2 fruit fly cellular contexts compared by ENCODE assay signal in the genomic region with DNA sequence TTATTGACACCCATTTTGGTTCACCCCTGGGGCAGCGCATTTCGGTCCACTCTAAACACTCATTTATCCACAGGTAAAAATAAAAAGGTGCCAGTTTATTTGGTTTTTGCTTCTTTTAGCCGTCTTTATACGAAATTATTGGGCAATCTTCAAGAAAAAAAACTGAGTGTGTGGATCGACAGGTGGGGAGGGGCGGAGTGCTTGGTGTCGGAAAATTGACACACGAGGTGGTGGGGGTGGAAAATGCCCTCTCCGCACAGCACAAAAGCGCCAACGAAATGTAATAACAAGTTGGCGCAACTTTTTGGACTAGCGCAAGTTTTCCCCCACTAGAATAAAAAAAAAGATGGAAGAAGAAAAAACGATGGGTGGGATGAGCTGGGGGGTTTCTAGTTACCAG.
TF ChIP-seq lines count a peak whose summit lies in the region.

No protein-coding gene starts in this region.

- TF ChIP-seq CTCF in whole organism, embryonic (GFP tag; optimal IDR thresholded peaks at IDR 0.05; lab: Kevin White, UChicago), result no peak

TF ChIP-seq in whole organism, embryonic, 481 proteins besides CTCF, POLR2A, EP300 and RAD21:
- no peak for TF ChIP-seq CG2678 (tag; optimal IDR thresholded peaks at IDR 0.05; lab: Kevin White, UChicago)
- TF ChIP-seq MESR4 (GFP tag; optimal IDR thresholded peaks at IDR 0.05; lab: Kevin White, UChicago), result no peak
- no peak for TF ChIP-seq CG6813 (GFP tag; optimal IDR thresholded peaks at IDR 0.05; lab: Kevin White, UChicago)
- TF ChIP-seq slbo (GFP tag; IDR thresholded peaks at IDR 0.05; lab: Robert Waterston, UW), result peak; percentile 19; the same call in 1 of the 2 replicates
- TF ChIP-seq knrl (GFP tag; IDR thresholded peaks at IDR 0.05; lab: Robert Waterston, UW; ENCODE audit: partially characterized antibody), result no peak
- peak; percentile 53 for TF ChIP-seq Med (GFP tag; lab: Kevin White, UChicago)
- TF ChIP-seq crol (GFP tag; IDR thresholded peaks at IDR 0.05; lab: Robert Waterston, UW), result peak; percentile 67
- TF ChIP-seq Max (GFP tag; optimal IDR thresholded peaks at IDR 0.05; lab: Kevin White, UChicago), result no peak
- TF ChIP-seq Hr78 (GFP tag; optimal IDR thresholded peaks at IDR 0.05; lab: Kevin White, UChicago), result no peak
- peak; percentile 28 for TF ChIP-seq CG12769 (tag; optimal IDR thresholded peaks at IDR 0.05; lab: Kevin White, UChicago)

TF ChIP-seq in whole organism, pupa, 21 proteins besides CTCF, POLR2A, EP300 and RAD21:
- TF ChIP-seq Pif1A (GFP tag; optimal IDR thresholded peaks at IDR 0.05; lab: Kevin White, UChicago), result no peak
- TF ChIP-seq CG8159 (tag; optimal IDR thresholded peaks at IDR 0.05; lab: Kevin White, UChicago), result peak; percentile 48
TF ChIP-seq in whole organism, pupa: peak in this region for 1.
